Worm (Caenorhabditis elegans): ENCODE results near the gene Y56A3A.31.

The Y56A3A.31 gene

ce11 chrIII:12009764-12010163 lies 35.5 kb downstream of the Y56A3A.31 start (continued):
- TF ChIP-seq hpl-2 (GFP tag; optimal IDR thresholded peaks at IDR 0.05) (no peak), sox-4 (tag; optimal IDR thresholded peaks at IDR 0.05) (no peak), pag-3 (tag; optimal IDR thresholded peaks at IDR 0.05; ENCODE audit: borderline replicate concordance, insufficient read depth) (no peak), aly-2 (tag; optimal IDR thresholded peaks at IDR 0.05) (no peak), tlp-1 (tag; optimal IDR thresholded peaks at IDR 0.05) (no peak), egl-27 (tag; optimal IDR thresholded peaks at IDR 0.05) (no peak), snu-23 (GFP tag; optimal IDR thresholded peaks at IDR 0.05) (peak; percentile 59), sup-37 (GFP tag; optimal IDR thresholded peaks at IDR 0.05) (no peak), lin-39 (tag; optimal IDR thresholded peaks at IDR 0.05) (no peak), swsn-7 (tag; optimal IDR thresholded peaks at IDR 0.05) (no peak), mep-1 (tag; optimal IDR thresholded peaks at IDR 0.05) (no peak), unc-130 (tag; optimal IDR thresholded peaks at IDR 0.05) (no peak), C16A3.4 (tag; optimal IDR thresholded peaks at IDR 0.05) (no peak), ceh-63 (GFP tag; optimal IDR thresholded peaks at IDR 0.05) (no peak), fos-1 (tag; optimal IDR thresholded peaks at IDR 0.05) (no peak), F16B12.6 (tag; optimal IDR thresholded peaks at IDR 0.05) (no peak), fkh-8 (tag; optimal IDR thresholded peaks at IDR 0.05) (no peak), egl-13 (tag; optimal IDR thresholded peaks at IDR 0.05) (no peak), ztf-4 (tag; optimal IDR thresholded peaks at IDR 0.05) (no peak), dpl-1 (GFP tag; optimal IDR thresholded peaks at IDR 0.05) (no peak), nhr-47 (tag; optimal IDR thresholded peaks at IDR 0.05) (peak; percentile 7), ceh-90 (tag; optimal IDR thresholded peaks at IDR 0.05) (no peak), efl-3 (GFP tag; optimal IDR thresholded peaks at IDR 0.05) (no peak), elt-3 (tag; optimal IDR thresholded peaks at IDR 0.05) (no peak), fkh-4 (tag; optimal IDR thresholded peaks at IDR 0.05; ENCODE audit: borderline replicate concordance) (no peak), unc-30 (tag; optimal IDR thresholded peaks at IDR 0.05) (no peak), C04F5.9 (tag; optimal IDR thresholded peaks at IDR 0.05) (no peak), grh-1 (GFP tag; IDR thresholded peaks at IDR 0.05) (peak; percentile 22; the same call in 1 of the 2 replicates), nhr-12 (tag; optimal IDR thresholded peaks at IDR 0.05) (no peak), pqm-1 (tag; optimal IDR thresholded peaks at IDR 0.05) (no peak), ces-1 (GFP tag; optimal IDR thresholded peaks at IDR 0.05) (no peak), lir-3 (tag; optimal IDR thresholded peaks at IDR 0.05; ENCODE audit: poor library complexity) (no peak), fkh-10 (GFP tag; optimal IDR thresholded peaks at IDR 0.05) (no peak), isw-1 (GFP tag; IDR thresholded peaks at IDR 0.05) (no peak), ceh-88 (GFP tag; IDR thresholded peaks at IDR 0.05) (no peak), nhr-90 (tag; optimal IDR thresholded peaks at IDR 0.05; ENCODE audit: poor library complexity) (no peak), nhr-11 (tag; optimal IDR thresholded peaks at IDR 0.05) (no peak), nhr-28 (tag; optimal IDR thresholded peaks at IDR 0.05) (no peak), zag-1 (tag; optimal IDR thresholded peaks at IDR 0.05) (no peak), nhr-71 (tag; optimal IDR thresholded peaks at IDR 0.05) (peak; percentile 43), zip-4 (GFP tag; optimal IDR thresholded peaks at IDR 0.05) (no peak), dsc-1 (tag; optimal IDR thresholded peaks at IDR 0.05) (no peak), nhr-85 (tag) (peak; percentile 94), unc-62 (GFP tag; optimal IDR thresholded peaks at IDR 0.05) (no peak), lin-35 (GFP tag; optimal IDR thresholded peaks at IDR 0.05) (peak in 1 of 2 experiments; percentile 51), xbp-1 (tag; optimal IDR thresholded peaks at IDR 0.05) (peak; percentile 67), mab-9 (GFP tag; IDR thresholded peaks at IDR 0.05) (no peak), ceh-82 (tag; optimal IDR thresholded peaks at IDR 0.05) (no peak), mef-2 (tag; optimal IDR thresholded peaks at IDR 0.05) (no peak), ztf-11 (tag; optimal IDR thresholded peaks at IDR 0.05) (no peak), nhr-20 (tag; optimal IDR thresholded peaks at IDR 0.05) (peak; percentile 60), nhr-77 (tag; optimal IDR thresholded peaks at IDR 0.05) (no peak), nhr-19 (GFP tag; conservative IDR thresholded peaks at IDR 0.05) (0 out of 2 replicates have a peak, but pooled peaks have one; percentile 18), snpc-4 (tag; optimal IDR thresholded peaks at IDR 0.05) (no peak)
